Fruit fly (Drosophila melanogaster) S2 (cell line): Measurements from ENCODE around the gene Nazo.

Experiments
- CG8478 ChIP-seq: fragments of >200 bp; optimal IDR thresholded peaks from 2 replicates; lab custom pipeline; 2018
- CTCF ChIP-seq, 2 experiments: fragments of >200 bp; optimal IDR thresholded peaks; 2 replicates each; lab custom pipeline; 2018

dm6 chr3R:8316344-8317105 lies 28.8 kb downstream of the Nazo start, which contains the start of gene Coq2:
- TF ChIP-seq CTCF (optimal IDR thresholded peaks at IDR 0.05; lab: Kevin White, UChicago) (peak; percentile 48 to 60), CG8478 (lab: Kevin White, UChicago) (no peak)
